Worm (Caenorhabditis elegans): ENCODE data around the gene Y17G7B.8.

Gene Y17G7B.8

DNA sequence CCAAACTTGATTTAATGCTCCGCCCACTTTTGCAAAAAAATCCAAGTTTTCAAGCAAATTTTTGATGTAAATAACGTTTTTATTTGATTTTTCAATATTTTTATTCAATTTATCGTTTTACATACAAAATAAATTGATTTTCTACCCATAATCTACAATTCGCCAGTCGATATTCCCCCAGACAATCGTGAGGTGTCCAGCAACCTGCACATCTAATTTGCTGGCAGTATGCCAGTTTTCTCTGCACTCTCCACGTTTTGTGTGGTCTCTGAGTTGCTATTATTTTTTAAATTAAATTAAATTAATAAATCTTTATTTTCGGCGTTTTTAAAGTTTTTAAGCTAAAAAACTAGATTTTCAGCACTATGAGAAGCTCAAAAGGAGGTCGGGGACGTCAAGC, 47.4 kb downstream of the Y17G7B.8 start (continued):
- peak; percentile 13 for TF ChIP-seq repo-1 (tag; optimal IDR thresholded peaks at IDR 0.05)
- peak; percentile 80 for TF ChIP-seq madf-8 (GFP tag; conservative IDR thresholded peaks at IDR 0.05)

DNA sequence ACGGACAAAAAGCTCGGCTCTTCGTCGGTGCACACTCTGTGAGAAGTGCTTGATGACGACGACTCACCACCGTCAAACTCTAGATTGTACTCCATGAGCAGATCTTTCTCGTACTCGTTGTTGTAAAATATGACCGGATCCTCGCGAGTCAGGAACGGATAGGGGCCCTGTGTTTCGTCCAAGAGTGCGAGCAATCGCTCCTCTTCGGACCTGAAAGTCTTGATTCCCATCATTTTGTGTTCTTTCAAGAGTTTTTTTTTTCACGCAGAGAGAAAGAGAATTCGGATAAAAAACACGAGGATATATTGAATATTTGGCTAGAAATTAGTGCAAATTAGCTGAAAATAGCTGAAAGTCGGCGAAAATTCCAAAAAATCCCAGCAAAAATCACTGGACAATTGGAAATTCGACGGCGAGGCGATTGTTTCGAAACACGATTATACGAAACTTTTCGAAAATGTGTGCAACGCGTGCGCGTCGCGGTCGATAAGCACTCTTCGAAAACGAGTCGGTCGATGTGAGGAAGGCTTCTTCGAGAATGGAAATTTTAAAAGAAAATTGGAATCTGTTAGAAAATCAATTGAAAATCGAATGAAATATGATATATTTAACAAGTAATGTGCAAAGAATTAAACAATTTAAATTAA, 48.0 kb downstream of the Y17G7B.8 start, which contains the start of the genes ash-2 and Y17G7B.20:
Gene ash-2, plus strand, starts transcription at position 390 of the 647 bp plus-strand sequence.
Gene Y17G7B.20, minus strand, starts transcription at position 396 of the 647 bp plus-strand sequence.
- TF ChIP-seq Y67H2A.10 (GFP tag; conservative IDR thresholded peaks at IDR 0.05) (0 out of 2 replicates have a peak, but pooled peaks have one; percentile 28), snpc-4 (GFP tag; optimal IDR thresholded peaks at IDR 0.05) (no peak), snpc-4 (tag; optimal IDR thresholded peaks at IDR 0.05) (no peak), madf-3 (GFP tag; IDR thresholded peaks at IDR 0.05) (peak; percentile 98), pbrm-1 (GFP tag; IDR thresholded peaks at IDR 0.05) (0 out of 2 replicates have a peak, but pooled peaks have one; percentile 7), cebp-1 (GFP tag; IDR thresholded peaks at IDR 0.05) (peak; percentile 81), cebp-1 (tag; optimal IDR thresholded peaks at IDR 0.05) (peak; percentile 82), nhr-179 (tag; optimal IDR thresholded peaks at IDR 0.05) (no peak)

DNA sequence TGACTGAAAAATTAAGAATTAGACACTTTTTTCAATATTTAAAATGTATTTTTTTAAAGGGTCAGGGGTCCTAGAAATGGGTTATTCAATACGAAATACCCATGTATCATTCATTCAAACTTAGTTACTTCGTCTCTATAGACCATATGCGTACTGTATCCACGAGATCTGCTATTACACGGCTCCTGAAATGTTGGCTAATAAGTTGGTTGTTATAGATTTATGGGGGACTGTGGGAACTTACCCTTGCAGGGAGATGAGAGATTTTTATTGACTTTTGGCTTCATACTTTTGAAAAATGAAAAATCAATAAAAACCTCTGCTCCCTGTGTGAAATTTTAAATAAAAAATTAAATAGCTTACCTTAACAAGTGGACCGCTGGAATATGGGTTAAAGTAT, 48.6 kb downstream of the Y17G7B.8 start:
- TF ChIP-seq Y53F4B.3 (GFP tag; IDR thresholded peaks at IDR 0.05) (no peak), snpc-4 (GFP tag; optimal IDR thresholded peaks at IDR 0.05) (no peak), snpc-4 (tag; optimal IDR thresholded peaks at IDR 0.05) (no peak), F39B2.1 (GFP tag; IDR thresholded peaks at IDR 0.05) (no peak), snpc-1.3 (tag; optimal IDR thresholded peaks at IDR 0.05; ENCODE audit: insufficient read depth) (peak; percentile 38), B0336.3 (GFP tag; IDR thresholded peaks at IDR 0.05) (0 out of 2 replicates have a peak, but pooled peaks have one; percentile 3), lag-1 (GFP tag; IDR thresholded peaks at IDR 0.05) (no peak), F23B12.7 (tag; optimal IDR thresholded peaks at IDR 0.05; ENCODE audit: insufficient read depth) (no peak), ztf-28 (GFP tag; IDR thresholded peaks at IDR 0.05) (no peak)

DNA sequence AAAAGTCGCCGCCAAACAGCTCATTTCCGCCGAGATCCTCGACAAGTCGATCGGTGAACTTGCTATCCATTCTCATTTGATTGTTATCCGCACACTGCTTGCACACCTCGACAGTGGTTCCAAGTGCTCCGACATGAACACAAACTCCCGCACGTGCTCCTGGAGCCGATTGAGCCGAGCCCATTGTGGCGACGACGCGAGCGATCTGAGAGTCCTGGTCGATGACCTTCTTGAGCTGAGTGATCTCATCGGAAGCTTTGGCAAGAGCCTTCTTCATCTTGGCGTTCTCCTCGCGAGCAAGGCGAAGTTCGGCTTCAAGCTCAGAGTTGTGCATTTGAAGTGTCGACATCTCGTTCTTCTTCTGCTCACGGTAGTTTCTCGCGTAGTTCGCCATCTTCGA, 49.1 kb downstream of the Y17G7B.8 start:
- TF ChIP-seq zfh-2 (GFP tag; conservative IDR thresholded peaks at IDR 0.05): peak; percentile 80
- TF ChIP-seq madf-6 (GFP tag; IDR thresholded peaks at IDR 0.05): peak; percentile 24; the same call in 1 of the 2 replicates
- TF ChIP-seq B0336.3 (GFP tag; IDR thresholded peaks at IDR 0.05): peak; percentile 32; the same call in 1 of the 2 replicates
- TF ChIP-seq F23B12.7 (tag; optimal IDR thresholded peaks at IDR 0.05; ENCODE audit: insufficient read depth): no peak
- TF ChIP-seq lin-54 (GFP tag; optimal IDR thresholded peaks at IDR 0.05): no peak

DNA sequence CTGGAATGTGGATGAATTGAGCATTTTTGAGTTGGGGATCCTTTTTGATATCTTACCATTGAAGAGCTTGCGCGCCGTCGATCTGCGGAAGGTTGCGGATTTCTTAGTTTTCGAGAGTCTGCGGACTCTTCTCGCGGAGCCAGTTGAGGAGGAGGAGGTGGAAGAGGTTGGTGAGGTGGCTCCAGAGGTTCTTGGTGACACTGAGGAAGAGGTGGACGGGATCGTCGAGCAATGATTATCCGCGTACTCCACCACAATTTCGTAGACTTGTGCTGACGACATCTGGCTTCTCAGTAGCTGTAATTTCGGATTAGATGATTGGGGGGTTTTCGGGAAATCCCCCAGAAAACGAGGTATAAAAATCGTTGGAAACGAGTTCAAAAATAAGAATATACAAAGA, 50.2 kb downstream of the Y17G7B.8 start, which contains the start of gene Y17G7B.21:
Gene Y17G7B.21, minus strand, starts transcription at position 299 of the 400 bp plus-strand sequence.
- TF ChIP-seq hmg-1.2 (GFP tag; IDR thresholded peaks at IDR 0.05) (peak; percentile 15; the same call in 1 of the 2 replicates), chd-7 (tag; optimal IDR thresholded peaks at IDR 0.05) (peak; percentile 67), mxl-1 (tag; optimal IDR thresholded peaks at IDR 0.05) (no peak), F57C9.4 (tag; optimal IDR thresholded peaks at IDR 0.05) (peak; percentile 51), hsf-1 (GFP tag; IDR thresholded peaks at IDR 0.05) (peak; percentile 43; the same call in 1 of the 2 replicates), lsl-1 (GFP tag; optimal IDR thresholded peaks at IDR 0.05) (no peak), ceh-40 (GFP tag; IDR thresholded peaks at IDR 0.05) (no peak), F33H1.4 (GFP tag; IDR thresholded peaks at IDR 0.05) (no peak), Y56A3A.18 (GFP tag; IDR thresholded peaks at IDR 0.05) (peak; percentile 25; the same call in 1 of the 2 replicates), cebp-2 (GFP tag; IDR thresholded peaks at IDR 0.05) (no peak; the same call in 1 of the 2 replicates), die-1 (tag; optimal IDR thresholded peaks at IDR 0.05) (no peak), F52B5.7 (tag; optimal IDR thresholded peaks at IDR 0.05) (peak; percentile 63), madf-3 (GFP tag; IDR thresholded peaks at IDR 0.05) (0 out of 2 replicates have a peak, but pooled peaks have one; percentile 68), egrh-3 (GFP tag; IDR thresholded peaks at IDR 0.05) (peak; percentile 43; the same call in 1 of the 2 replicates), ceh-100 (GFP tag; IDR thresholded peaks at IDR 0.05) (peak; percentile 46; the same call in 1 of the 2 replicates), ztf-28 (GFP tag; IDR thresholded peaks at IDR 0.05) (no peak), rpc-1 (optimal IDR thresholded peaks at IDR 0.05) (no peak), rpc-1 (tag; optimal IDR thresholded peaks at IDR 0.05) (no peak), lin-26 (GFP tag; IDR thresholded peaks at IDR 0.05) (0 out of 2 replicates have a peak, but pooled peaks have one; percentile 11), nhr-120 (GFP tag; IDR thresholded peaks at IDR 0.05) (0 out of 2 replicates have a peak, but pooled peaks have one; percentile 81), ceh-58 (GFP tag; IDR thresholded peaks at IDR 0.05) (0 out of 2 replicates have a peak, but pooled peaks have one; percentile 83), nhr-80 (tag; optimal IDR thresholded peaks at IDR 0.05) (no peak), ekl-4 (GFP tag; IDR thresholded peaks at IDR 0.05) (no peak; the same call in 1 of the 2 replicates)
